Worm (Caenorhabditis elegans): Measurements from ENCODE around the gene ocr-2.

DNA sequence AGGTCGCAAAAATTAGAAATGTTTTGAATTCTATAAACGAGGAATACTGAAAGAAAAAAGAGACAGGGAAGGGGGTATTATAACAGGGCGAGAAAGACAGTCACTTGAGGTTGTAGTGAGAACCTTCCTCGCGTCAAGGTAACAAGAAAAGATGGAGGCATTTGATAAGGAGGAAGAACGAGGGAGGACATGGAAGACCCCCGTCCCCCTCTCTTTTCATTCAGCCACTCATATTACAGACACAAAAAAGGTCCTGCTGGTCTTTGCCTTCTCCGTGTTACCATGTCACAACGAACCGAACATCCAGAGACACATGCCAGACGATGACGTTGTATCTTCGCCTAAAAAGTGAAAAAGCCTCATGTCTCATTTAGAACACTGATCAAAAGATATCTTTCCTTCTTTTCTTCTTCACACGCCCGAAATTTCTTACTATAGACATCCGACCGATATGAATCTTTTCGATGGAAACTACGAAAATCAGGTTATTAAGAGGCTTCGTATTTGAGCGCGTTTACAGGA lies 21.5 kb upstream of the ocr-2 start:
- TF ChIP-seq zip-8 (tag; optimal IDR thresholded peaks at IDR 0.05) (no peak), tbx-8 (GFP tag; optimal IDR thresholded peaks at IDR 0.05) (no peak), nhr-237 (tag; optimal IDR thresholded peaks at IDR 0.05) (no peak), blmp-1 (tag; optimal IDR thresholded peaks at IDR 0.05) (no peak), snpc-4 (tag; optimal IDR thresholded peaks at IDR 0.05) (no peak), bed-3 (GFP tag; optimal IDR thresholded peaks at IDR 0.05) (no peak), ztf-11 (tag; optimal IDR thresholded peaks at IDR 0.05) (no peak), pha-4 (tag; optimal IDR thresholded peaks at IDR 0.05) (no peak), elt-3 (tag; optimal IDR thresholded peaks at IDR 0.05) (no peak), nhr-12 (tag; optimal IDR thresholded peaks at IDR 0.05) (no peak), elt-1 (tag; optimal IDR thresholded peaks at IDR 0.05; ENCODE audit: borderline replicate concordance, insufficient read depth) (peak; percentile 79), nhr-76 (tag; optimal IDR thresholded peaks at IDR 0.05) (no peak), lsy-2 (tag; optimal IDR thresholded peaks at IDR 0.05) (no peak)
